Fruit fly (Drosophila melanogaster) S2 (cell line): ENCODE measurements around the gene CG34299.

Experiments used
- CG8478 ChIP-seq: fragments of >200 bp; optimal IDR thresholded peaks from 2 replicates; lab custom pipeline; 2018
- CTCF ChIP-seq, 2 experiments: fragments of >200 bp; optimal IDR thresholded peaks; 2 replicates each; lab custom pipeline; 2018

The CG34299 gene

dm6 chr3R:30255255-30256121 is 6.1 kb downstream of the CG34299 start:
- TF ChIP-seq CTCF (optimal IDR thresholded peaks at IDR 0.05; lab: Kevin White, UChicago) (no peak), CG8478 (no peak)

dm6 chr3R:30256233-30256632 is 6.8 kb downstream of the CG34299 start:
- TF ChIP-seq CG8478 (no peak), CTCF (optimal IDR thresholded peaks at IDR 0.05; lab: Kevin White, UChicago) (no peak)

- TF ChIP-seq CG8478 (no peak), CTCF (optimal IDR thresholded peaks at IDR 0.05; lab: Kevin White, UChicago) (no peak)
Observed at dm6 chr3R:30257588-30257987, 8.2 kb downstream of the CG34299 start.

dm6 chr3R:30258298-30258990 is 9.1 kb downstream of the CG34299 start:
- TF ChIP-seq CTCF (optimal IDR thresholded peaks at IDR 0.05; lab: Kevin White, UChicago), result no peak
- no peak for TF ChIP-seq CG8478

- TF ChIP-seq CG8478, result no peak
- no peak for TF ChIP-seq CTCF (optimal IDR thresholded peaks at IDR 0.05; lab: Kevin White, UChicago)
Observed at dm6 chr3R:30258991-30259351, 9.6 kb downstream of the CG34299 start.

dm6 chr3R:30259561-30259960 is 10.2 kb downstream of the CG34299 start:
- TF ChIP-seq CG8478 (no peak), CTCF (optimal IDR thresholded peaks at IDR 0.05; lab: Kevin White, UChicago) (no peak)

- TF ChIP-seq CTCF (optimal IDR thresholded peaks at IDR 0.05; lab: Kevin White, UChicago), result no peak
- TF ChIP-seq CG8478, result no peak
Observed at dm6 chr3R:30261838-30262237, 12.5 kb downstream of the CG34299 start.

dm6 chr3R:30263708-30264107 is 14.3 kb downstream of the CG34299 start:
- TF ChIP-seq CG8478, result no peak
- TF ChIP-seq CTCF (optimal IDR thresholded peaks at IDR 0.05; lab: Kevin White, UChicago), result no peak

dm6 chr3R:30264671-30265282 is 15.4 kb downstream of the CG34299 start:
- TF ChIP-seq CG8478 (no peak), CTCF (optimal IDR thresholded peaks at IDR 0.05; lab: Kevin White, UChicago) (no peak)

- TF ChIP-seq CTCF (optimal IDR thresholded peaks at IDR 0.05; lab: Kevin White, UChicago) (no peak), CG8478 (no peak)
Observed at dm6 chr3R:30265420-30265819, 16.0 kb downstream of the CG34299 start.

dm6 chr3R:30268733-30269132 is 19.4 kb downstream of the CG34299 start:
- TF ChIP-seq CG8478, result no peak
- no peak for TF ChIP-seq CTCF (optimal IDR thresholded peaks at IDR 0.05; lab: Kevin White, UChicago)

- TF ChIP-seq CG8478 (no peak), CTCF (optimal IDR thresholded peaks at IDR 0.05; lab: Kevin White, UChicago) (no peak)
Observed at dm6 chr3R:30270318-30271119, 21.1 kb downstream of the CG34299 start.

- no peak for TF ChIP-seq CTCF (optimal IDR thresholded peaks at IDR 0.05; lab: Kevin White, UChicago)
- TF ChIP-seq CG8478, result no peak
Observed at dm6 chr3R:30271120-30271467, 21.7 kb downstream of the CG34299 start.

- no peak for TF ChIP-seq CTCF (optimal IDR thresholded peaks at IDR 0.05; lab: Kevin White, UChicago)
- TF ChIP-seq CG8478, result no peak
Observed at dm6 chr3R:30272176-30272857, 22.9 kb downstream of the CG34299 start.
